Worm (Caenorhabditis elegans) whole organism, midembryonic: Measurements from ENCODE around the gene Y47D7A.15.

Source experiments
- T22C8.4 ChIP-seq: fragments of 200-800 bp; sonication (Bioruptor generic); IDR thresholded peaks from 2 replicates; pipeline ENCODE4 v1.3.6; 2022; ENCODE audit warnings: missing genetic modification characterization, missing compliant biosample characterization
- cog-1 ChIP-seq: sonication (generic microtip); optimal IDR thresholded peaks from 2 replicates; lab custom pipeline; 2016; ENCODE audit warnings: missing genetic modification characterization, missing compliant biosample characterization
- flt-1 ChIP-seq: fragments of 200-800 bp; sonication (Bioruptor generic); IDR thresholded peaks from 2 replicates; pipeline ENCODE4 v1.3.6; 2022; ENCODE audit warnings: missing genetic modification characterization, missing compliant biosample characterization
- klf-2 ChIP-seq: fragments of 200-800 bp; sonication (Bioruptor generic); conservative IDR thresholded peaks from 2 replicates; pipeline ENCODE4 v1.3.6; 2022; ENCODE audit warnings: missing genetic modification reagents, missing genetic modification characterization, missing compliant biosample characterization
- med-1 ChIP-seq: sonication (generic microtip); optimal IDR thresholded peaks from 2 replicates; lab custom pipeline; 2017; ENCODE audit warnings: missing genetic modification characterization, mild to moderate bottlenecking, missing compliant biosample characterization, antibody characterized with exemption, missing genetic modification reagents; ENCODE audit not compliant: insufficient read depth
- ref-1 ChIP-seq: fragments of 200-800 bp; sonication (Bioruptor generic); conservative IDR thresholded peaks from 2 replicates; pipeline ENCODE4 v1.3.6; 2022; ENCODE audit warnings: missing genetic modification reagents, missing genetic modification characterization, missing compliant biosample characterization
- tab-1 ChIP-seq: fragments of 200-800 bp; sonication (Bioruptor generic); IDR thresholded peaks from 2 replicates; pipeline ENCODE4 v1.3.6; 2022; ENCODE audit warnings: missing genetic modification characterization, missing compliant biosample characterization
- ztf-23 ChIP-seq: fragments of 200-800 bp; sonication (Bioruptor generic); IDR thresholded peaks from 2 replicates; pipeline ENCODE4 v1.3.6; 2022; ENCODE audit warnings: missing genetic modification reagents, missing genetic modification characterization, missing compliant biosample characterization
- ztf-29 ChIP-seq: fragments of 200-800 bp; sonication (Bioruptor generic); IDR thresholded peaks from 2 replicates; pipeline ENCODE4 v1.3.6; 2022; ENCODE audit warnings: missing genetic modification reagents, missing genetic modification characterization, missing compliant biosample characterization

Gene Y47D7A.15

ce11 chrV:4416710-4417109 lies 16.3 kb downstream of the Y47D7A.15 start, which contains the start of gene Y47D7A.18:
Gene Y47D7A.18 (minus strand): TSS chrV:4416810.
- no peak for TF ChIP-seq ref-1 (GFP tag; lab: Robert Waterston, UW)
- no peak for TF ChIP-seq klf-2 (GFP tag; lab: Robert Waterston, UW)
- no peak for TF ChIP-seq ztf-23 (GFP tag; lab: Robert Waterston, UW)

ce11 chrV:4414613-4415071 lies 18.3 kb downstream of the Y47D7A.15 start, which contains the start of gene grl-5:
Gene grl-5 (minus strand): TSS chrV:4414663.
- TF ChIP-seq T22C8.4 (GFP tag; lab: Robert Waterston, UW): no peak
- TF ChIP-seq flt-1 (GFP tag; lab: Robert Waterston, UW): no peak
- TF ChIP-seq ztf-23 (GFP tag; lab: Robert Waterston, UW): no peak
- TF ChIP-seq klf-2 (GFP tag; lab: Robert Waterston, UW): no peak
- TF ChIP-seq cog-1 (tag; lab: Kevin White, UChicago): no peak
- no peak for TF ChIP-seq ztf-29 (GFP tag; lab: Robert Waterston, UW)
- TF ChIP-seq ref-1 (GFP tag; lab: Robert Waterston, UW): no peak
- TF ChIP-seq med-1 (GFP tag; lab: Kevin White, UChicago): no peak
- TF ChIP-seq tab-1 (GFP tag; lab: Robert Waterston, UW): no peak

- TF ChIP-seq ref-1 (GFP tag; lab: Robert Waterston, UW): no peak
- no peak for TF ChIP-seq flt-1 (GFP tag; lab: Robert Waterston, UW)
- TF ChIP-seq ztf-29 (GFP tag; lab: Robert Waterston, UW): no peak
Observed at ce11 chrV:4411714-4412113, 21.3 kb downstream of the Y47D7A.15 start, which contains the start of gene Y47D7A.17. Gene Y47D7A.17 (minus strand): TSS chrV:4411814.

ce11 chrV:4410643-4411042 lies 22.3 kb downstream of the Y47D7A.15 start, which contains the start of gene Y47D7A.3:
Gene Y47D7A.3 (plus strand): TSS chrV:4410943.
- TF ChIP-seq flt-1 (GFP tag; lab: Robert Waterston, UW): no peak
- TF ChIP-seq T22C8.4 (GFP tag; lab: Robert Waterston, UW): no peak
- TF ChIP-seq tab-1 (GFP tag; lab: Robert Waterston, UW): no peak
- no peak for TF ChIP-seq med-1 (GFP tag; lab: Kevin White, UChicago)
- no peak for TF ChIP-seq cog-1 (tag; lab: Kevin White, UChicago)
- TF ChIP-seq klf-2 (GFP tag; lab: Robert Waterston, UW): no peak
- no peak for TF ChIP-seq ref-1 (GFP tag; lab: Robert Waterston, UW)
- no peak for TF ChIP-seq ztf-29 (GFP tag; lab: Robert Waterston, UW)
- no peak for TF ChIP-seq ztf-23 (GFP tag; lab: Robert Waterston, UW)

- TF ChIP-seq cog-1 (tag; lab: Kevin White, UChicago): no peak
- no peak for TF ChIP-seq ztf-29 (GFP tag; lab: Robert Waterston, UW)
- TF ChIP-seq med-1 (GFP tag; lab: Kevin White, UChicago): no peak
- TF ChIP-seq tab-1 (GFP tag; lab: Robert Waterston, UW): no peak
- no peak for TF ChIP-seq T22C8.4 (GFP tag; lab: Robert Waterston, UW)
Observed at ce11 chrV:4407519-4407918, 25.5 kb downstream of the Y47D7A.15 start, which contains the start of gene nhr-118. Gene nhr-118 (plus strand): TSS chrV:4407819.

- TF ChIP-seq med-1 (GFP tag; lab: Kevin White, UChicago): no peak
- TF ChIP-seq T22C8.4 (GFP tag; lab: Robert Waterston, UW): no peak
- TF ChIP-seq ztf-29 (GFP tag; lab: Robert Waterston, UW): no peak
- no peak for TF ChIP-seq flt-1 (GFP tag; lab: Robert Waterston, UW)
- no peak for TF ChIP-seq tab-1 (GFP tag; lab: Robert Waterston, UW)
- no peak for TF ChIP-seq klf-2 (GFP tag; lab: Robert Waterston, UW)
- no peak for TF ChIP-seq ztf-23 (GFP tag; lab: Robert Waterston, UW)
- TF ChIP-seq ref-1 (GFP tag; lab: Robert Waterston, UW): no peak
- TF ChIP-seq cog-1 (tag; lab: Kevin White, UChicago): no peak
Observed at ce11 chrV:4401865-4402264, 31.1 kb downstream of the Y47D7A.15 start, which contains the start of gene F13A2.5. Gene F13A2.5 (minus strand): TSS chrV:4401965.

- no peak for TF ChIP-seq T22C8.4 (GFP tag; lab: Robert Waterston, UW)
- TF ChIP-seq ztf-23 (GFP tag; lab: Robert Waterston, UW): no peak
- no peak for TF ChIP-seq ref-1 (GFP tag; lab: Robert Waterston, UW)
- TF ChIP-seq ztf-29 (GFP tag; lab: Robert Waterston, UW): no peak
- no peak for TF ChIP-seq flt-1 (GFP tag; lab: Robert Waterston, UW)
- TF ChIP-seq tab-1 (GFP tag; lab: Robert Waterston, UW): no peak
- no peak for TF ChIP-seq cog-1 (tag; lab: Kevin White, UChicago)
- TF ChIP-seq med-1 (GFP tag; lab: Kevin White, UChicago): no peak
- no peak for TF ChIP-seq klf-2 (GFP tag; lab: Robert Waterston, UW)
Observed at ce11 chrV:4400118-4400517, 32.9 kb downstream of the Y47D7A.15 start, which contains the start of gene F13A2.4. Gene F13A2.4 (minus strand): TSS chrV:4400218.

ce11 chrV:4398884-4399283 lies 34.1 kb downstream of the Y47D7A.15 start:
- TF ChIP-seq med-1 (GFP tag; lab: Kevin White, UChicago) (no peak), flt-1 (GFP tag; lab: Robert Waterston, UW) (no peak), ztf-29 (GFP tag; lab: Robert Waterston, UW) (no peak), klf-2 (GFP tag; lab: Robert Waterston, UW) (no peak), ztf-23 (GFP tag; lab: Robert Waterston, UW) (no peak), cog-1 (tag; lab: Kevin White, UChicago) (no peak), ref-1 (GFP tag; lab: Robert Waterston, UW) (no peak), tab-1 (GFP tag; lab: Robert Waterston, UW) (no peak), T22C8.4 (GFP tag; lab: Robert Waterston, UW) (no peak)

ce11 chrV:4398127-4398526 lies 34.9 kb downstream of the Y47D7A.15 start:
- TF ChIP-seq ztf-23 (GFP tag; lab: Robert Waterston, UW) (no peak), tab-1 (GFP tag; lab: Robert Waterston, UW) (no peak), T22C8.4 (GFP tag; lab: Robert Waterston, UW) (no peak), ref-1 (GFP tag; lab: Robert Waterston, UW) (no peak), cog-1 (tag; lab: Kevin White, UChicago) (no peak), flt-1 (GFP tag; lab: Robert Waterston, UW) (no peak), klf-2 (GFP tag; lab: Robert Waterston, UW) (no peak), med-1 (GFP tag; lab: Kevin White, UChicago) (no peak), ztf-29 (GFP tag; lab: Robert Waterston, UW) (no peak)
